Fruit fly (Drosophila melanogaster) whole organism, embryonic: ENCODE data around the gene Oseg2.

ENCODE experiments used
- Asciz ChIP-seq: fragments of 200-800 bp; sonication (Bioruptor generic); optimal IDR thresholded peaks from 2 replicates; lab custom pipeline; 2017; ENCODE audit warnings: missing biosample characterization, mild to moderate bottlenecking, missing genetic modification characterization, missing genetic modification reagents
- B-H1 ChIP-seq: fragments of 200-800 bp; sonication (Bioruptor generic); IDR thresholded peaks from 3 replicates; pipeline ENCODE4 v1.3.6; 2022; ENCODE audit warnings: missing biosample characterization, missing genetic modification characterization
- CG13424 ChIP-seq: fragments of 200-800 bp; sonication (Bioruptor generic); optimal IDR thresholded peaks from 2 replicates; lab custom pipeline; 2019; ENCODE audit warnings: missing biosample characterization, mild to moderate bottlenecking, missing genetic modification characterization, moderate library complexity
- CG1603 ChIP-seq: fragments of 200-800 bp; sonication (Bioruptor generic); optimal IDR thresholded peaks from 2 replicates; lab custom pipeline; 2019; ENCODE audit warnings: missing biosample characterization, mild to moderate bottlenecking, missing genetic modification characterization, moderate library complexity
- CG17612 ChIP-seq: fragments of 200-800 bp; sonication (Bioruptor generic); IDR thresholded peaks from 2 replicates; pipeline ENCODE4 v1.3.6; 2022; ENCODE audit warnings: missing biosample characterization, missing genetic modification characterization
- CG1792 ChIP-seq: fragments of 200-800 bp; sonication (Bioruptor generic); optimal IDR thresholded peaks from 2 replicates; lab custom pipeline; 2016; ENCODE audit warnings: missing biosample characterization, missing genetic modification characterization
- CG30403 ChIP-seq: fragments of 200-800 bp; sonication (Bioruptor generic); optimal IDR thresholded peaks from 3 replicates; lab custom pipeline; 2016; ENCODE audit warnings: missing biosample characterization, missing genetic modification characterization
- CG4424 ChIP-seq: fragments of 200-800 bp; sonication (Bioruptor generic); optimal IDR thresholded peaks from 3 replicates; lab custom pipeline; 2016; ENCODE audit warnings: missing biosample characterization, missing genetic modification characterization
- CG4707 ChIP-seq: fragments of 200-800 bp; sonication (Bioruptor generic); optimal IDR thresholded peaks from 2 replicates; lab custom pipeline; 2018; ENCODE audit warnings: missing biosample characterization, mild to moderate bottlenecking, missing genetic modification characterization, moderate library complexity
- CG5180 ChIP-seq: fragments of 200-800 bp; sonication (Bioruptor generic); optimal IDR thresholded peaks from 3 replicates; lab custom pipeline; 2017; ENCODE audit warnings: missing biosample characterization, missing genetic modification characterization, mild to moderate bottlenecking, moderate library complexity, missing genetic modification reagents
- CG7987 ChIP-seq: fragments of 200-800 bp; sonication (Bioruptor generic); optimal IDR thresholded peaks from 2 replicates; lab custom pipeline; 2018; ENCODE audit warnings: missing biosample characterization, mild to moderate bottlenecking, missing genetic modification characterization, moderate library complexity
- CG8478 ChIP-seq: fragments of >200 bp; optimal IDR thresholded peaks from 2 replicates; lab custom pipeline; 2018
- CG9215 ChIP-seq: fragments of 200-800 bp; sonication (Bioruptor generic); IDR thresholded peaks from 2 replicates; pipeline ENCODE4 v1.3.6; 2022; ENCODE audit warnings: missing biosample characterization, missing genetic modification characterization
- CTCF ChIP-seq: fragments of 200-800 bp; sonication (Bioruptor generic); optimal IDR thresholded peaks from 2 replicates; lab custom pipeline; 2017; ENCODE audit warnings: missing biosample characterization, mild to moderate bottlenecking, missing genetic modification characterization, moderate library complexity
- Dip3 ChIP-seq: fragments of 200-800 bp; sonication (Bioruptor generic); optimal IDR thresholded peaks from 3 replicates; lab custom pipeline; 2016; ENCODE audit warnings: missing biosample characterization, missing genetic modification characterization
- Dp ChIP-seq: fragments of 200-800 bp; sonication (Bioruptor generic); optimal IDR thresholded peaks from 2 replicates; lab custom pipeline; 2018; ENCODE audit warnings: missing biosample characterization, mild to moderate bottlenecking, missing genetic modification characterization, moderate library complexity
- ERR ChIP-seq: fragments of 200-800 bp; sonication (Bioruptor generic); optimal IDR thresholded peaks from 2 replicates; lab custom pipeline; 2016; ENCODE audit warnings: missing biosample characterization, missing genetic modification characterization
- Gug ChIP-seq: fragments of 200-800 bp; sonication (Bioruptor generic); IDR thresholded peaks from 4 replicates; pipeline ENCODE4 v1.3.6; 2022; ENCODE audit warnings: missing biosample characterization, missing genetic modification characterization
- HmgD ChIP-seq: fragments of 200-800 bp; sonication (Bioruptor generic); optimal IDR thresholded peaks from 3 replicates; lab custom pipeline; 2016; ENCODE audit warnings: missing biosample characterization, missing genetic modification characterization
- Hr78 ChIP-seq, 2 experiments: fragments of 200-800 bp in 1 of 2; fragments of >200 bp in 1 of 2; sonication (Bioruptor generic) in 1 of 2; optimal IDR thresholded peaks; 2 replicates each; lab custom pipeline; 2017 to 2019; ENCODE audit warnings: missing biosample characterization in 2 of 2, missing genetic modification characterization in 2 of 2, mild to moderate bottlenecking in 1 of 2, moderate library complexity in 1 of 2
- MBD-R2 ChIP-seq: fragments of 200-800 bp; sonication (Bioruptor generic); IDR thresholded peaks from 2 replicates; pipeline ENCODE4 v1.3.6; 2022; ENCODE audit warnings: missing biosample characterization, missing genetic modification characterization
- Max ChIP-seq: fragments of 200-800 bp; sonication (Bioruptor generic); optimal IDR thresholded peaks from 2 replicates; lab custom pipeline; 2016; ENCODE audit warnings: missing biosample characterization, mild to moderate bottlenecking, missing genetic modification characterization
- Med ChIP-seq: fragments of 200-800 bp; sonication (Bioruptor generic); peaks from one replicate; lab custom pipeline; 2016; ENCODE audit warnings: missing biosample characterization, missing genetic modification characterization, mild to moderate bottlenecking, inconsistent platforms, moderate library complexity
- Mes4 ChIP-seq: fragments of 200-800 bp; sonication (Bioruptor generic); optimal IDR thresholded peaks from 2 replicates; lab custom pipeline; 2016; ENCODE audit warnings: missing biosample characterization, missing genetic modification characterization
- Myb ChIP-seq: fragments of 200-800 bp; sonication (Bioruptor generic); optimal IDR thresholded peaks from 2 replicates; lab custom pipeline; 2016; ENCODE audit warnings: missing biosample characterization, missing genetic modification characterization
- NC2α ChIP-seq: fragments of 200-800 bp; sonication (Bioruptor generic); optimal IDR thresholded peaks from 2 replicates; lab custom pipeline; 2016; ENCODE audit warnings: missing biosample characterization, missing genetic modification characterization
- Opbp ChIP-seq: fragments of 200-800 bp; sonication (Bioruptor generic); IDR thresholded peaks from 3 replicates; pipeline ENCODE4 v1.3.6; 2022; ENCODE audit warnings: missing biosample characterization, missing genetic modification characterization; ENCODE audit not compliant: partially characterized antibody
- bbx ChIP-seq: fragments of 200-800 bp; sonication (Bioruptor generic); IDR thresholded peaks from 2 replicates; pipeline ENCODE4 v1.3.6; 2022; ENCODE audit warnings: missing biosample characterization, missing genetic modification characterization; ENCODE audit not compliant: partially characterized antibody
- br ChIP-seq: fragments of >200 bp; optimal IDR thresholded peaks from 2 replicates; lab custom pipeline; 2017
- caup ChIP-seq: fragments of 200-800 bp; sonication (Bioruptor generic); optimal IDR thresholded peaks from 3 replicates; lab custom pipeline; 2017; ENCODE audit warnings: missing biosample characterization, mild to moderate bottlenecking, missing genetic modification characterization, moderate library complexity; ENCODE audit not compliant: severe bottlenecking
- ci ChIP-seq: fragments of 200-800 bp; sonication (Bioruptor generic); IDR thresholded peaks from 3 replicates; pipeline ENCODE4 v1.3.6; 2022; ENCODE audit warnings: missing biosample characterization, missing genetic modification characterization
- crc ChIP-seq: fragments of 200-800 bp; sonication (Bioruptor generic); optimal IDR thresholded peaks from 2 replicates; lab custom pipeline; 2016; ENCODE audit warnings: missing biosample characterization, missing genetic modification characterization
- dimm ChIP-seq: fragments of 200-800 bp; sonication (Bioruptor generic); IDR thresholded peaks from 2 replicates; pipeline ENCODE4 v1.3.6; 2022; ENCODE audit warnings: missing biosample characterization, missing genetic modification characterization
- eve ChIP-seq, 2 experiments: fragments of >200 bp; optimal IDR thresholded peaks; 2 replicates each; lab custom pipeline; 2017; ENCODE audit warnings: missing biosample characterization in 2 of 2, missing genetic modification characterization in 2 of 2
- fd3F ChIP-seq: fragments of 200-800 bp; sonication (Bioruptor generic); optimal IDR thresholded peaks from 2 replicates; lab custom pipeline; 2018; ENCODE audit warnings: missing biosample characterization, mild to moderate bottlenecking, missing genetic modification characterization, moderate library complexity
- gfzf ChIP-seq: fragments of 200-800 bp; sonication (Bioruptor generic); optimal IDR thresholded peaks from 2 replicates; lab custom pipeline; 2016; ENCODE audit warnings: missing biosample characterization, mild to moderate bottlenecking, missing genetic modification characterization, moderate library complexity
- insv ChIP-seq, 2 experiments: fragments of 200-800 bp; sonication (Bioruptor generic); optimal IDR thresholded peaks; 3 replicates each; lab custom pipeline; 2016 to 2018; ENCODE audit warnings: missing biosample characterization in 2 of 2, missing genetic modification characterization in 2 of 2
- ken ChIP-seq: fragments of 200-800 bp; sonication (Bioruptor generic); IDR thresholded peaks from 3 replicates; pipeline ENCODE4 v1.3.6; 2022; ENCODE audit warnings: missing biosample characterization, missing genetic modification characterization
- mam ChIP-seq: fragments of 200-800 bp; sonication (Bioruptor generic); optimal IDR thresholded peaks from 3 replicates; lab custom pipeline; 2016; ENCODE audit warnings: missing biosample characterization, missing genetic modification characterization
- onecut ChIP-seq: fragments of 200-800 bp; sonication (Bioruptor generic); IDR thresholded peaks from 2 replicates; pipeline ENCODE4 v1.3.6; 2022; ENCODE audit warnings: missing biosample characterization, missing genetic modification characterization
- otp ChIP-seq: fragments of 200-800 bp; sonication (Bioruptor generic); IDR thresholded peaks from 3 replicates; pipeline ENCODE4, ENCODE4 v1.3.6; 2022; ENCODE audit warnings: missing biosample characterization, missing genetic modification characterization
- peb ChIP-seq: fragments of 200-800 bp; sonication (Bioruptor generic); IDR thresholded peaks from 2 replicates; pipeline ENCODE4 v1.3.6; 2022; ENCODE audit warnings: missing biosample characterization, missing genetic modification characterization
- pita ChIP-seq: fragments of 200-800 bp; sonication (Bioruptor generic); optimal IDR thresholded peaks from 2 replicates; lab custom pipeline; 2017; ENCODE audit warnings: missing biosample characterization, mild to moderate bottlenecking, missing genetic modification characterization
- pum ChIP-seq: fragments of 200-800 bp; sonication (Bioruptor generic); optimal IDR thresholded peaks from 2 replicates; lab custom pipeline; 2016; ENCODE audit warnings: missing biosample characterization, missing genetic modification characterization
- pzg ChIP-seq: fragments of 200-800 bp; sonication (Bioruptor generic); optimal IDR thresholded peaks from 3 replicates; lab custom pipeline; 2018; ENCODE audit warnings: missing biosample characterization, mild to moderate bottlenecking, missing genetic modification characterization, moderate library complexity
- row ChIP-seq: fragments of 200-800 bp; sonication (Bioruptor generic); IDR thresholded peaks from 3 replicates; pipeline ENCODE4 v1.3.6; 2022; ENCODE audit warnings: missing biosample characterization, missing genetic modification characterization
- sna ChIP-seq: fragments of 200-800 bp; sonication (Bioruptor generic); IDR thresholded peaks from 2 replicates; pipeline ENCODE4 v1.3.6; 2022; ENCODE audit warnings: missing biosample characterization, missing genetic modification characterization; ENCODE audit not compliant: partially characterized antibody
- trem ChIP-seq: fragments of 200-800 bp; optimal IDR thresholded peaks from 3 replicates; lab custom pipeline; 2019; ENCODE audit warnings: missing biosample characterization, mild to moderate bottlenecking, missing genetic modification characterization, moderate library complexity
- tup ChIP-seq: fragments of 200-800 bp; sonication (Bioruptor generic); optimal IDR thresholded peaks from 2 replicates; lab custom pipeline; 2016; ENCODE audit warnings: missing biosample characterization, mild to moderate bottlenecking, missing genetic modification characterization, moderate library complexity
- unpg ChIP-seq: fragments of 200-800 bp; sonication (Bioruptor generic); optimal IDR thresholded peaks from 3 replicates; lab custom pipeline; 2018; ENCODE audit warnings: missing biosample characterization, mild to moderate bottlenecking, missing genetic modification characterization, moderate library complexity

The Oseg2 gene

DNA sequence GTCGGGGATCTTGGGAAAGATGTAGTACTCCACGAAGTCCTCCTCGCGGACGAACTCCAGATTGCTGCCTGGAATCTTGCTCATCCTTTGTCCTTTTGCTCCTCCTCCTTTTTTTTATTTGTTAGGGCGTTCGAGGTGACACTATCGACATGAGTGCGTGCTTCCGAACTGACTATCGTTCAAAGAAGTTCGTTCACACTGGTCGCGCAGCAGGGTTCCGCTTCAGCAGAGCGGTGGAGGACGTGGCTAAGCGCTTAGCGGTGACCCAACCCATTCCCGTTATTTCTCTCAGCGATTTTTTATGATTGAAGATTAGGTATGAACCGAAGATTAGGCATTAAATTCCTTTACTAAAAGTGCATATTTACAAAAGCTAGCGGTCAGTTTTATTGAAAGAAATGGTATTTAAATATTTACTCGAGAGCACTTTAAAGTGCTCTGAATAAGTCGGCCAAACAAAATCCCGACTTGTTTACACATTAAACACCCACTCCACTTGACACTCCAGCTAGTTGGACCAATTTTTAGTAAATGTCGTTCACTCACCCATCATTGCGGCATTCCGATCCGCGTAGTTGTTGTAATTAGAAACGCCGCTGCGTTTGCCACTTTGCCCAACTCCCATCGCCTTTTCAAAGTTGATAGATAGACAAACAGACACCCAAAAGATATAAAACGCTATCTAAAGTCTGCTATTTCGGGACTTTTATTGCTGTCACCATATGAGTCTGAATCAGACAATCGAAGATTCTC is 36.4 kb downstream of the Oseg2 start, which contains the start of the genes ecd and CG13806 (continued):
- TF ChIP-seq CG4424 (peak; percentile 57), row (GFP tag; lab: Robert Waterston, UW) (peak; percentile 95), HmgD (GFP tag; lab: Kevin White, UChicago) (peak; percentile 77), CG7987 (GFP tag; lab: Kevin White, UChicago) (peak; percentile 14), CG13424 (tag; lab: Kevin White, UChicago) (peak; percentile 28), caup (GFP tag; lab: Kevin White, UChicago) (peak; percentile 31), Med (GFP tag; lab: Kevin White, UChicago) (peak; percentile 86), Asciz (GFP tag; lab: Kevin White, UChicago) (no peak), ERR (GFP tag; lab: Kevin White, UChicago) (peak; percentile 25), onecut (no peak), CG5180 (GFP tag; lab: Kevin White, UChicago) (no peak), otp (GFP tag; lab: Robert Waterston, UW) (no peak), ci (GFP tag; lab: Robert Waterston, UW) (peak; percentile 47; the same call in 1 of the 3 replicates), CTCF (GFP tag; lab: Kevin White, UChicago) (peak; percentile 65), gfzf (GFP tag; lab: Kevin White, UChicago) (peak; percentile 60), CG17612 (GFP tag; lab: Robert Waterston, UW) (no peak), crc (no peak), CG8478 (lab: Kevin White, UChicago) (no peak), sna (peak; percentile 92), pzg (GFP tag; lab: Kevin White, UChicago) (peak; percentile 84), dimm (GFP tag; lab: Robert Waterston, UW) (no peak), fd3F (no peak), B-H1 (GFP tag; lab: Robert Waterston, UW) (peak; percentile 23; the same call in 1 of the 3 replicates), insv (GFP tag; optimal IDR thresholded peaks at IDR 0.05; lab: Kevin White, UChicago) (peak in 1 of 2 experiments; percentile 16), Max (GFP tag; lab: Kevin White, UChicago) (no peak), CG4707 (GFP tag; lab: Kevin White, UChicago) (no peak), bbx (GFP tag; lab: Robert Waterston, UW) (peak; percentile 93), mam (GFP tag; lab: Kevin White, UChicago) (peak; percentile 66), pum (GFP tag; lab: Kevin White, UChicago) (peak; percentile 23), unpg (GFP tag; lab: Kevin White, UChicago) (no peak), Dp (peak; percentile 30), ken (peak; percentile 67), Dip3 (GFP tag; lab: Kevin White, UChicago) (no peak), Mes4 (GFP tag; lab: Kevin White, UChicago) (peak; percentile 8), Myb (GFP tag; lab: Kevin White, UChicago) (peak; percentile 70), CG1603 (tag; lab: Kevin White, UChicago) (peak; percentile 86), CG9215 (GFP tag; lab: Robert Waterston, UW) (no peak), CG1792 (GFP tag; lab: Kevin White, UChicago) (no peak), CG30403 (GFP tag; lab: Kevin White, UChicago) (peak; percentile 48), NC2α (GFP tag; lab: Kevin White, UChicago) (no peak), Gug (GFP tag; lab: Robert Waterston, UW) (peak; percentile 72; the same call in 2 of the 4 replicates), pita (GFP tag; lab: Kevin White, UChicago) (peak; percentile 77), tup (GFP tag; lab: Kevin White, UChicago) (no peak), eve (GFP tag; optimal IDR thresholded peaks at IDR 0.05; lab: Kevin White, UChicago) (no peak), trem (tag; lab: Kevin White, UChicago) (peak; percentile 51), peb (GFP tag; lab: Robert Waterston, UW) (no peak), Hr78 (GFP tag; optimal IDR thresholded peaks at IDR 0.05; lab: Kevin White, UChicago) (peak in 1 of 2 experiments; percentile 1), br (no peak), Opbp (GFP tag; lab: Robert Waterston, UW) (peak; percentile 98), MBD-R2 (peak; percentile 95)
